Fruit fly (Drosophila melanogaster) Kc167 (cell line): ENCODE results near the gene spn-F.

Source experiments
- Myc ChIP-seq: fragments of >200 bp; optimal IDR thresholded peaks from 2 replicates; lab custom pipeline; 2017; ENCODE audit warnings: missing external identifiers
- Sin3A ChIP-seq: fragments of >200 bp; optimal IDR thresholded peaks from 2 replicates; lab custom pipeline; 2018; ENCODE audit warnings: missing external identifiers
- h ChIP-seq: fragments of >200 bp; optimal IDR thresholded peaks from 3 replicates; lab custom pipeline; 2018; ENCODE audit warnings: missing external identifiers
- insv ChIP-seq: fragments of >200 bp; optimal IDR thresholded peaks from 3 replicates; lab custom pipeline; 2018; ENCODE audit warnings: missing external identifiers
- psq ChIP-seq: fragments of >200 bp; optimal IDR thresholded peaks from 2 replicates; lab custom pipeline; 2017; ENCODE audit warnings: missing external identifiers
- ttk ChIP-seq: sonication (Bioruptor generic); optimal IDR thresholded peaks from 2 replicates; lab custom pipeline; 2017; ENCODE audit warnings: missing external identifiers

The spn-F gene

DNA sequence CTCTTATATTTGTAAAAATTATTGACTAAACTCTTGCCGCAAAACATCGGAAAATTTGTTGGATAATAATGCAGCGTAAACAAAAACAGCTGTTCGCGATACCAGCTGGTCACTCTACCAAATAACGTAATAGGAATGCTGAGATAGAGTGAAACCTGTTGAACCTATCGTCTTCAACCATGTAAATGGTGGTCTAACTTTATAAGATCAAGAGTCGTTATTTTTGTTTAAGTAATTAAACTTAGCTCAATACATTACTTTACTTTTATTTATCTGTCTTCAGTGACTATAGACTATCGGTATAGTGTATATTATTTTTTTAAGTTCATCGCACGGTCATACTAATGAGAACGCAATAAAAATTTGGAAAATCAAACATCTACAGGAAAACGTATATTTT lies at the start of gene spn-F, which contains the start of gene CG1750:
Gene spn-F (plus strand): TSS at position 320 of the 400 bp plus-strand sequence.
Gene CG1750 (minus strand): TSS at position 93 of the 400 bp plus-strand sequence.
- TF ChIP-seq Myc (lab: Kevin White, UChicago) (no peak), ttk (lab: Kevin White, UChicago) (no peak), h (lab: Kevin White, UChicago) (no peak), insv (lab: Kevin White, UChicago) (no peak), psq (no peak), Sin3A (lab: Kevin White, UChicago) (no peak)

DNA sequence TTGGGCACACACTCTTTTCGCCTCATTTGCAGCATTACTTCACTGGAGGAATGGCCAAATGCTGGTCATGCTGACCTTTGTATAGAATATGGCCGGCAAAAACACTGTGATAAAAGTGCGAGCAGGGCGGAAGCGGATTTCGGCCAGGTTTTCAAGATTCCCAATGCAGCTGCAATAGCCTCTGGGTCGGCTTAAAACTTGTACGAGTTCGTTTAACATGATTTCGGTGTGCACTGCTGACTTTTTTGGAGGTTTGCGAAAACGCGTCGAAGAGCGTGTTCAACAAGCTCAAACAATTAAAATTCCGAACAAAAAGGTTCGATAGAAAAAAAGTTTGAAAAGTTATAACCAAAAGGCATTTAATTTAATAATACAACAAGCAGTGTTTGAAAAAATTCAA lies 44.3 kb upstream of the spn-F start, which contains the start of gene chp:
Gene chp (minus strand): TSS at position 101 of the 400 bp plus-strand sequence.
- no peak for TF ChIP-seq insv (lab: Kevin White, UChicago)
- TF ChIP-seq Myc (lab: Kevin White, UChicago) = no peak
- TF ChIP-seq ttk (lab: Kevin White, UChicago) = no peak
- TF ChIP-seq h (lab: Kevin White, UChicago) = no peak
- no peak for TF ChIP-seq psq
- TF ChIP-seq Sin3A (lab: Kevin White, UChicago) = no peak

DNA sequence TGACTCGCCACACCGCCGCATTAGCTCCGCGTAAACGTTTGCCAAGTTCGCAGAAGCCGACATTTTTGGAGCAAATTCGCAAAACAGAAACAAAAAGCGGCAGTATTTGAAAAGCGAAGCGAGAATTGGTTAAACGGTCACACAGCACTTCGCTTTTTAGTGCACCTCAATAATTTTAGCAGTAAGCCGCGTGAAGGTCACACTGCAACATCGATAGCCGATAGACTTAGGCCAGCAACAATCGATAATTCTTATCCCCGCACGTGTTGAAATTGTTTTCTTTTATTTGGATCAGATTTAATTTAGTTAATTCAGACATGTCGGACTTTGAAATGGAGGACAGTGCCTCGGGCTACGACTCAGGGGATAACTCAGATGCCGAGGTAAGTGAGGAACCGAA lies 41.7 kb upstream of the spn-F start, which contains the start of the genes Zwilch and CG1542:
Gene Zwilch (minus strand): TSS at position 150 of the 400 bp plus-strand sequence.
Gene CG1542 (plus strand): TSS at position 232 of the 400 bp plus-strand sequence.
- TF ChIP-seq insv (lab: Kevin White, UChicago) (no peak), ttk (lab: Kevin White, UChicago) (no peak), psq (no peak), h (lab: Kevin White, UChicago) (no peak), Myc (lab: Kevin White, UChicago) (no peak), Sin3A (lab: Kevin White, UChicago) (no peak)

DNA sequence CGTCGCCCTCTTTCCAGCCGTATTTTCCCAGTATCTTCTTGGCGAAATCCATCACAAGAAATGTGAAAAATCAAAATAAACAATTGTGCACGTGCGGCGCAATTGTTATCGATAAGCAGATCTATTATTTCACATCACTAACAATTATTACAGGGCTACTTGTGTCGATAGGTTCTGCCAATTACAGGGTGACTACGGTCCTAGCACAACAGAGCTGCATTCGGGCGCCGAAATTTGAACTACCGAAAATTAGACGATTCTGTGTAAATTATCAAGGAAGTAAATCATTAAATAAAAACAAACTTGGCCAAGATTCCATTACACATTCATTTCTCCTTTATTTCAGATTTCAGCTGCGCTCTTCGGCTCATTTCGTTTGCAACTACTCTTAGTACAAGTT lies 39.1 kb upstream of the spn-F start, which contains the start of gene CG15561:
Gene CG15561 (minus strand): TSS at position 113 of the 400 bp plus-strand sequence.
- TF ChIP-seq ttk (lab: Kevin White, UChicago) (no peak), Sin3A (lab: Kevin White, UChicago) (no peak), Myc (lab: Kevin White, UChicago) (no peak)

DNA sequence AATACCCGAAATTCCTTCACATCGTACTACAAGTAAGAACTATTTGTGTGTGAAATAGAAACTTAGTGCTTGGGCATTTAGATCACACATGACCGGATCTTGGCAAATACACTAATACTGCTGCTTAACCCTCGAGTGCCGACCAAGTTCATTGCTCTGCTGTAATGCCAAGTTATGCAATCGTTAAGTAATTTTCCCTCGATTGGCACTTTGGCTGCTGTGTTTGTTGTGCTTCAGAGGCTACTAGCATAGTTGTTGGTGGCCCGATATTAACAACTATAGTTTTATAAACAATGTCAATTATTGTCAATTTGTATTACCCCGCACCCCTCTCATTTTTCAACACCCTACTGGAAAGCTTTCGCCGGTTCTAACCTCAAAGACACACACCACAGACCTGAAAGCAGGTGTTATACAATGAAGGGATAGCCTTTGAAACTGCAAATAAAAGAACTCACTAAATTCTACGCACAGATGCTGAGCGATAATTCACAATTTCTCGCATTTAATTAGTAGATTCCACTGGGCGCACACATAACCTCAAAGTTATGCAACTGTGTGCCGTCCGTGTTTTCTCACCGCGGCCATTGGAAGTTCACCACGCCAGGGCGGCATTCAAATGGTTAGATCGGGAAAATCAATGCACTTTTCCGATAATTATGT lies 36.6 kb upstream of the spn-F start:
- TF ChIP-seq insv (lab: Kevin White, UChicago) = no peak
- TF ChIP-seq psq = no peak
- no peak for TF ChIP-seq ttk (lab: Kevin White, UChicago)
- TF ChIP-seq Myc (lab: Kevin White, UChicago) = no peak
- no peak for TF ChIP-seq Sin3A (lab: Kevin White, UChicago)
- TF ChIP-seq h (lab: Kevin White, UChicago) = no peak

DNA sequence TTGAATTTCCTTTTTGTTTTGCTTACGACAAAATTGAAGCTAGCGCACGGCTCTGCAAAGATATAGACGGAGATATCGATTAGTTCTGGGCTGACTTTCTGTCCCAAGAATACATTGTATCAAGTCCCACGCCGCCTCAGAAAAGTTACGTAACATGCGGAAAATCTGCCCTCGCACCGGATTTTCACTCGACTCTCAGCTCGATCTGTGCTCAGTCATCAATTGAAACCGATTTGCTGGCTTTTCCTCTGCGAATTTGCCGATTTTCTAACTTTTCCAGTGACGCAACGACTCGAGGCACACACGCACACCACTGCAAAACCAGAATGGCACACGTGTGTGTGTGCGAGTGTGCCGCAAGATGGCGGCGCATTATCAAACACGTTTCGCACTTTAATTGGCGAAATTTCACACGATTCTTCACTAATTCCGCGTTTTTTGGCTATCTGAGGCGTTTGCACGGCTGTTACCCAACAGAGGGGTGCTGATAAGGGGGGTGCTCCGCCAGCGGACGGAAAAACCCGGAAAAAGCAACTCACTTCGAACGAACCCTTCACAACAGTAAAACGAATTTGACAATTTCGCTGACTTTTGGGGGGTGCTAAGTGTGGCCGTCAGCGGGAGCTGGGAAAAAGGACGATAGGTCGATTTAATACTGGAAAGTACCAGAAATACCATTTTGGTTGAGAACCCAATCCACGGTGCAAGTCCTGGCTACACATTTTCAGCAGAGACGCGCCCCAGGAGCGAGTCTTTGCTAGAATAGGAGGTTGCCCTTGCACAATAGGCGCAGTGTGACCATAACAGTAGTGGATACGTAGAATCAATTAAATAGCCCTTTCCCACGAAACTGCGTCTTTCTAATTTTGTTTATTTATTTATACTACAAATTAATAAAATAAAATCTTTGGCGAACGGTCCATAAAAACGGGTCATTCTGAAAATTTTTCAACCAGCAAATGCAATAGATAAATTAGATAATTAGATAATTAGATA lies 35.6 kb upstream of the spn-F start, which contains the start of gene ATPsynC:
Gene ATPsynC (minus strand): TSS at position 634 of the 996 bp plus-strand sequence.
- no peak for TF ChIP-seq Sin3A (lab: Kevin White, UChicago)
- no peak for TF ChIP-seq Myc (lab: Kevin White, UChicago)
- TF ChIP-seq psq = no peak
- TF ChIP-seq insv (lab: Kevin White, UChicago) = no peak

DNA sequence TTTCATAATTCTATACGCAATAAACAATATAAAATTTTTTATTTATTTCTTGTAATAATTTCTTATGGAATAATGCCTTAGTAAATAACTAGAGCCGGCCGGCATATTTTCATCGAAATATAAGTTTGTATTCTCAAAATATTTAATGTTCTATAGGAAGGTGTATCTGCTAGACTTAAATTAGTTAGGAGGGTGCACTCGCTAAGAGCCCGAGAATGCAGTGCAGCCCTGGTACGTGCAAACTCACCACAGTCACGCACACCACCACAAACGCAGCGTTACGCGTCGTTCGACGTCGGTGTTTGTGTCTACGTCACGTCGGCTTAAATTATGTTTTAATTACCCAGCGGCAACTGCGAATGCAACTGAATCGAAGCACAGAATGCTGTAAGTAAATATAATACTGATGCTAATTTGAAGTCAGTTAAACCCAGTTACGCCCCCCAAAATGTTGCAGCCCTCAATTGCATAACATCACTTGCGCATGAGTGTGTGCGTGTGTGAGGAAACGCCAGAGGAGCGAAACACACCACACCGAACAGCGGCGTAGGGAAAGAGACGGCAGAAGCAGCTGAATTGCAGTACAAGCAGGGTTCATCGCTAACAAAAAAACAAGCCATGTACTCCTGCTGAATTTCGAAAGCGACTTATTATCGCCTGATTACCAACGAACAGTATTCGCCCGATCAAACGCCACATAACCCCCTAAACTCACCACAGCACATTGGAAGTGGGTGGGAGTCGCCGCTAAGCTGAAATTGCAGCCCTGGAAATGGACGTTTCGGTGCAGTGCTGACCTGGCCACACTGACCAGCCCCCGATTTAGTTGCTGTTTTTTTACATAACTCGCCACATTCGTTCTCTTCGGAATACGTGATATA lies 34.2 kb upstream of the spn-F start, which contains the start of gene CG12054:
Gene CG12054 (plus strand): TSS at position 247 of the 881 bp plus-strand sequence.
- no peak for TF ChIP-seq h (lab: Kevin White, UChicago)
- TF ChIP-seq psq = no peak
- TF ChIP-seq ttk (lab: Kevin White, UChicago) = no peak
- no peak for TF ChIP-seq Myc (lab: Kevin White, UChicago)
- TF ChIP-seq insv (lab: Kevin White, UChicago) = no peak
- TF ChIP-seq Sin3A (lab: Kevin White, UChicago) = no peak

DNA sequence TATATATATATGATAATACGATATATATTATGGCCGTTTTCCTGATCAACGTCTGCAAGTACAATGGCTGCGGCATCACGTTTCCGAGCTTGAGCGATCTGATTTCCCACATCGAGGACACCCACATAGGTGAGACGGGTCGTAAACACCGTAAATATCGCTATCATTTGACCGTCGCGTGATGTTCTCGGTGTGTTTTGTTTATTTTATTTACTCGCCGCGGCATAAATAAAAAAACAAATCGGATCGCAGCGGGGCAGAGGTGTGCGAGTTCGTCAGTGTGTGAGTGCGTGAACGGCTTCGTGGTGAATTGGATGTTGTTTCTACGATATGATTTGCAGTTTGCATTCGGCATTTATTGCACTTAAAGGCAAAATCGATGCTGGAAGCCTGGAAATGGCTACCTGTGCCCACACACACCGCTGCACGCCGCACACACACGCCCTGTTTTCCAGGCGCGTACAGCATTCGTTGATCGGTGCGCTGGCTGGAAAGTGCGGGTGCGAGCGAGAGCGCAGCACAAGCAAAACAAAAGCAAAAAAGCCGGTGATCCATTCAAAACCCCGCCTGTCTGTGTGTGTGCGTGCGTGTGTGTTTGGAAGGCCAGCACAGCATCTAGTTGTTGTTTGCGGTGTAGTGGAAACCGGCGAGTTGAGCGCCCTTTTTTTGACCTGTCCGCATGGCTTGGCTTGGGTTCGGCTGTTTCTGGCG lies 33.4 kb upstream of the spn-F start:
- no peak for TF ChIP-seq ttk (lab: Kevin White, UChicago)

DNA sequence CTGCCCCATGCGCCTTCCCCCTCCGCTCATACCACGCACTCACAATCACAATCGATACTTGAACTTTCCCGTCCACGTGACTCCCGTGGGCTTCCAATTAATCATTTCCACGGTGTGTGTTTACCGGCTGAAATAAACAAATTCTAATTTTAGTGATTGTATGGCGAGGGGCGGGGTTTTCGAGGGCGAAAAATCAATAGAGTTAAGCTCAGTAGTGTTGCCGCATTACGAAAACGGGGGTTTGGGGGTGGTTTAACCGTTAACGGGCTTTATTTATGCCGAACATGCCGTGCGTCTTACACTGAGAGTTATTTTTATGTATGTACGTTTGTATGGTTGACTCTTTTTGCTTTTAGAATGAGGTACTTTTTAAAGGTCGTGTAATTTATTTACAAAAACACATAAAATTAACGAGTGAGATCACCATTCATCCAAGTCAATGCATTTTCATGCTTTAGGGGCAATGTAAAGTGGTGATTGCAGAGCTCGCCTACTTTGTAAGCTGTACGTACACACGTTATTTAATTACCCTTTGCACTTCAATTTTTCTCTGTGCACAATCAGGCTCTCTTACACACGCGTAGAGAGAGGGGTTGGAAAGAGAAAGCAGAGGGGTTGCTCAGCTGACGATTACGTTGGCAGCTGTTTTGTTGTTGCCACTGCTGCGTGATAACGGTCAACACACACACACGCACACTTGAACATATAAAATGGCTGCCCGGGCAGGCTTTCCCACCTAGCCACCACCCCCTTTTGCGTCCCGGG lies 32.6 kb upstream of the spn-F start:
- no peak for TF ChIP-seq h (lab: Kevin White, UChicago)
- TF ChIP-seq ttk (lab: Kevin White, UChicago) = no peak
- no peak for TF ChIP-seq Myc (lab: Kevin White, UChicago)
- no peak for TF ChIP-seq insv (lab: Kevin White, UChicago)
- no peak for TF ChIP-seq Sin3A (lab: Kevin White, UChicago)
- TF ChIP-seq psq = no peak
